Fruit fly (Drosophila melanogaster) whole organism, prepupa: ENCODE measurements around the gene CG15239.

Experiments used
- Blimp-1 ChIP-seq: fragments of 200-800 bp; sonication (Bioruptor generic); optimal IDR thresholded peaks from 3 replicates; lab custom pipeline; 2017; ENCODE audit warnings: missing biosample characterization, missing genetic modification characterization, mild to moderate bottlenecking, moderate library complexity, missing genetic modification reagents
- CG10631 ChIP-seq: fragments of 200-800 bp; sonication (Bioruptor generic); optimal IDR thresholded peaks from 2 replicates; lab custom pipeline; 2016; ENCODE audit warnings: missing biosample characterization, missing genetic modification characterization
- CG10669 ChIP-seq: fragments of 200-800 bp; sonication (Bioruptor generic); optimal IDR thresholded peaks from 3 replicates; lab custom pipeline; 2018; ENCODE audit warnings: missing biosample characterization, mild to moderate bottlenecking, missing genetic modification characterization, moderate library complexity
- CG11294 ChIP-seq: fragments of 200-800 bp; sonication (Bioruptor generic); IDR thresholded peaks from 2 replicates; pipeline ENCODE4 v1.3.6; 2022; ENCODE audit warnings: missing biosample characterization, missing genetic modification characterization
- CG11762 ChIP-seq: fragments of 200-800 bp; sonication (Bioruptor generic); optimal IDR thresholded peaks from 3 replicates; lab custom pipeline; 2016; ENCODE audit warnings: missing biosample characterization, missing genetic modification characterization; ENCODE audit not compliant: insufficient read depth
- CG11902 ChIP-seq: fragments of 200-800 bp; sonication (Bioruptor generic); optimal IDR thresholded peaks from 3 replicates; lab custom pipeline; 2016; ENCODE audit warnings: missing biosample characterization, missing genetic modification characterization
- CG15336 ChIP-seq: fragments of 200-800 bp; sonication (Bioruptor generic); IDR thresholded peaks from 2 replicates; pipeline ENCODE4 v1.3.6; 2022; ENCODE audit warnings: missing biosample characterization, missing genetic modification characterization
- CG1621 ChIP-seq: fragments of 200-800 bp; sonication (Bioruptor generic); optimal IDR thresholded peaks from 3 replicates; lab custom pipeline; 2018; ENCODE audit warnings: missing biosample characterization, mild to moderate bottlenecking, missing genetic modification characterization
- CG16779 ChIP-seq: fragments of 200-800 bp; sonication (Bioruptor generic); optimal IDR thresholded peaks from 3 replicates; lab custom pipeline; 2017; ENCODE audit warnings: missing biosample characterization, mild to moderate bottlenecking, missing genetic modification characterization
- CG31627 ChIP-seq: fragments of 200-800 bp; sonication (Bioruptor generic); optimal IDR thresholded peaks from 3 replicates; lab custom pipeline; 2016; ENCODE audit warnings: missing biosample characterization, missing genetic modification characterization
- CG32006 ChIP-seq: fragments of 200-800 bp; sonication (Bioruptor generic); optimal IDR thresholded peaks from 3 replicates; lab custom pipeline; 2017; ENCODE audit warnings: missing biosample characterization, mild to moderate bottlenecking, missing genetic modification characterization
- CG34406 ChIP-seq: fragments of 200-800 bp; sonication (Bioruptor generic); optimal IDR thresholded peaks from 3 replicates; lab custom pipeline; 2016; ENCODE audit warnings: missing biosample characterization, missing genetic modification characterization
- CG4318 ChIP-seq: fragments of 200-800 bp; sonication (Bioruptor generic); optimal IDR thresholded peaks from 3 replicates; lab custom pipeline; 2017; ENCODE audit warnings: missing biosample characterization, mild to moderate bottlenecking, missing genetic modification characterization
- CG6163 ChIP-seq: fragments of 200-800 bp; sonication (Bioruptor generic); IDR thresholded peaks from 3 replicates; pipeline ENCODE4 v1.3.6; 2022; ENCODE audit warnings: missing biosample characterization, missing genetic modification characterization
- CG6276 ChIP-seq: fragments of 200-800 bp; sonication (Bioruptor generic); optimal IDR thresholded peaks from 2 replicates; lab custom pipeline; 2017; ENCODE audit warnings: missing biosample characterization, mild to moderate bottlenecking, missing genetic modification characterization
- CG6792 ChIP-seq: fragments of 200-800 bp; sonication (Bioruptor generic); optimal IDR thresholded peaks from 3 replicates; lab custom pipeline; 2016; ENCODE audit warnings: missing biosample characterization, missing genetic modification characterization
- CG6854 ChIP-seq: fragments of 200-800 bp; sonication (Bioruptor generic); optimal IDR thresholded peaks from 2 replicates; lab custom pipeline; 2017; ENCODE audit warnings: missing biosample characterization, mild to moderate bottlenecking, missing genetic modification characterization
- CG8119 ChIP-seq: fragments of 200-800 bp; sonication (Bioruptor generic); IDR thresholded peaks from 3 replicates; pipeline ENCODE4 v1.3.6; 2022; ENCODE audit warnings: missing biosample characterization, missing genetic modification characterization
- CG8319 ChIP-seq: fragments of 200-800 bp; sonication (Bioruptor generic); optimal IDR thresholded peaks from 3 replicates; lab custom pipeline; 2016; ENCODE audit warnings: missing biosample characterization, missing genetic modification characterization
- CG8632 ChIP-seq: fragments of 200-800 bp; sonication (Bioruptor generic); optimal IDR thresholded peaks from 3 replicates; lab custom pipeline; 2016; ENCODE audit warnings: missing biosample characterization, missing genetic modification characterization
- CG9139 ChIP-seq: fragments of 200-800 bp; sonication (Bioruptor generic); optimal IDR thresholded peaks from 3 replicates; lab custom pipeline; 2017; ENCODE audit warnings: missing biosample characterization, mild to moderate bottlenecking, missing genetic modification characterization
- Eip75B ChIP-seq: fragments of 200-800 bp; sonication (Bioruptor generic); optimal IDR thresholded peaks from 3 replicates; lab custom pipeline; 2016; ENCODE audit warnings: missing biosample characterization, missing genetic modification characterization
- Eip78C ChIP-seq: fragments of 200-800 bp; sonication (Bioruptor generic); peaks from one replicate; lab custom pipeline; 2016; ENCODE audit warnings: missing biosample characterization, missing genetic modification characterization
- Ets96B ChIP-seq: fragments of 200-800 bp; optimal IDR thresholded peaks from 2 replicates; lab custom pipeline; 2019; ENCODE audit warnings: missing biosample characterization, mild to moderate bottlenecking, missing genetic modification characterization, moderate library complexity
- Hr39 ChIP-seq: fragments of 200-800 bp; sonication (Bioruptor generic); optimal IDR thresholded peaks from 2 replicates; lab custom pipeline; 2016; ENCODE audit warnings: missing biosample characterization, missing genetic modification characterization
- Hr4 ChIP-seq: fragments of 200-800 bp; sonication (Bioruptor generic); optimal IDR thresholded peaks from 3 replicates; lab custom pipeline; 2016; ENCODE audit warnings: missing biosample characterization, missing genetic modification characterization
- Lpt ChIP-seq: fragments of 200-800 bp; sonication (Bioruptor generic); optimal IDR thresholded peaks from 3 replicates; lab custom pipeline; 2016; ENCODE audit warnings: missing biosample characterization, missing genetic modification characterization
- Met ChIP-seq: fragments of 200-800 bp; sonication (Bioruptor generic); optimal IDR thresholded peaks from 3 replicates; lab custom pipeline; 2016; ENCODE audit warnings: missing biosample characterization, missing genetic modification characterization
- OdsH ChIP-seq: fragments of 200-800 bp; sonication (Bioruptor generic); optimal IDR thresholded peaks from 3 replicates; lab custom pipeline; 2016; ENCODE audit warnings: missing biosample characterization, missing genetic modification characterization
- Smox ChIP-seq: fragments of 200-800 bp; sonication (Bioruptor generic); optimal IDR thresholded peaks from 3 replicates; lab custom pipeline; 2016; ENCODE audit warnings: missing biosample characterization, missing genetic modification characterization
- Sox102F ChIP-seq: fragments of 200-800 bp; sonication (Bioruptor generic); optimal IDR thresholded peaks from 2 replicates; lab custom pipeline; 2016; ENCODE audit warnings: missing biosample characterization, mild to moderate bottlenecking, missing genetic modification characterization
- Sox14 ChIP-seq: fragments of 200-800 bp; sonication (Bioruptor generic); optimal IDR thresholded peaks from 3 replicates; lab custom pipeline; 2016; ENCODE audit warnings: missing biosample characterization, missing genetic modification characterization
- acj6 ChIP-seq: fragments of 200-800 bp; sonication (Bioruptor generic); optimal IDR thresholded peaks from 3 replicates; lab custom pipeline; 2016; ENCODE audit warnings: missing biosample characterization, missing genetic modification characterization
- cyc ChIP-seq: fragments of 200-800 bp; sonication (Bioruptor generic); optimal IDR thresholded peaks from 3 replicates; lab custom pipeline; 2016; ENCODE audit warnings: missing biosample characterization, missing genetic modification characterization
- dac ChIP-seq: fragments of 200-800 bp; sonication (Bioruptor generic); optimal IDR thresholded peaks from 2 replicates; lab custom pipeline; 2017; ENCODE audit warnings: missing biosample characterization, mild to moderate bottlenecking, missing genetic modification characterization
- dsx ChIP-seq: fragments of 200-800 bp; optimal IDR thresholded peaks from 3 replicates; lab custom pipeline; 2019; ENCODE audit warnings: missing biosample characterization, mild to moderate bottlenecking, missing genetic modification characterization, moderate library complexity; ENCODE audit not compliant: poor library complexity, severe bottlenecking
- eg ChIP-seq: fragments of 200-800 bp; sonication (Bioruptor generic); IDR thresholded peaks from 3 replicates; pipeline ENCODE4 v1.3.6; 2022; ENCODE audit warnings: missing biosample characterization, missing genetic modification characterization
- fd59A ChIP-seq: fragments of 200-800 bp; sonication (Bioruptor generic); optimal IDR thresholded peaks from 2 replicates; lab custom pipeline; 2017; ENCODE audit warnings: missing biosample characterization, mild to moderate bottlenecking, missing genetic modification characterization, missing genetic modification reagents
- fd85E ChIP-seq: fragments of 200-800 bp; sonication (Bioruptor generic); optimal IDR thresholded peaks from 3 replicates; lab custom pipeline; 2016; ENCODE audit warnings: missing biosample characterization, missing genetic modification characterization
- fkh ChIP-seq: fragments of 200-800 bp; sonication (Bioruptor generic); optimal IDR thresholded peaks from 3 replicates; lab custom pipeline; 2017; ENCODE audit warnings: missing biosample characterization, mild to moderate bottlenecking, missing genetic modification characterization, moderate library complexity
- lz ChIP-seq: fragments of 200-800 bp; sonication (Bioruptor generic); optimal IDR thresholded peaks from 3 replicates; lab custom pipeline; 2016; ENCODE audit warnings: missing biosample characterization, missing genetic modification characterization
- net ChIP-seq: fragments of 200-800 bp; sonication (Bioruptor generic); optimal IDR thresholded peaks from 3 replicates; lab custom pipeline; 2016; ENCODE audit warnings: missing biosample characterization, missing genetic modification characterization
- pdm3 ChIP-seq: fragments of 200-800 bp; sonication (Bioruptor generic); optimal IDR thresholded peaks from 3 replicates; lab custom pipeline; 2016; ENCODE audit warnings: missing biosample characterization, missing genetic modification characterization
- spab ChIP-seq: fragments of 200-800 bp; sonication (Bioruptor generic); optimal IDR thresholded peaks from 2 replicates; lab custom pipeline; 2017; ENCODE audit warnings: missing biosample characterization, mild to moderate bottlenecking, missing genetic modification characterization, missing genetic modification reagents
- ss ChIP-seq, 2 experiments: fragments of 200-800 bp; sonication (Bioruptor generic); optimal IDR thresholded peaks; 2 replicates in 1 of 2; 3 replicates in 1 of 2; lab custom pipeline; 2017 to 2018; ENCODE audit warnings: mild to moderate bottlenecking in 2 of 2, missing biosample characterization in 2 of 2, missing genetic modification characterization in 2 of 2, moderate library complexity in 1 of 2
- svp ChIP-seq: fragments of 200-800 bp; sonication (Bioruptor generic); peaks from one replicate; lab custom pipeline; 2016; ENCODE audit warnings: missing biosample characterization, missing genetic modification characterization
- topi ChIP-seq: fragments of 200-800 bp; sonication (Bioruptor generic); optimal IDR thresholded peaks from 3 replicates; lab custom pipeline; 2016; ENCODE audit warnings: missing biosample characterization, missing genetic modification characterization
- vri ChIP-seq: fragments of 200-800 bp; sonication (Bioruptor generic); optimal IDR thresholded peaks from 3 replicates; lab custom pipeline; 2016; ENCODE audit warnings: missing biosample characterization, mild to moderate bottlenecking, missing genetic modification characterization

The CG15239 gene

dm6 chrX:3837628-3838027, 46.3 kb upstream of the CG15239 start:
- TF ChIP-seq CG32006 (GFP tag; lab: Kevin White, UChicago) (peak; percentile 17), CG11294 (GFP tag; lab: Robert Waterston, UW) (no peak), eg (0 out of 3 replicates have a peak, but pooled peaks have one; percentile 17), Eip78C (peak; percentile 37), CG6854 (GFP tag; lab: Kevin White, UChicago) (no peak), Hr4 (GFP tag; lab: Kevin White, UChicago) (peak; percentile 5), Ets96B (tag; lab: Kevin White, UChicago) (no peak), fd59A (GFP tag; lab: Kevin White, UChicago) (no peak), CG9139 (GFP tag; lab: Kevin White, UChicago) (no peak), CG15336 (0 out of 2 replicates have a peak, but pooled peaks have one; percentile 38), net (no peak), CG6792 (GFP tag; lab: Kevin White, UChicago) (no peak), Sox14 (no peak), ss (GFP tag; optimal IDR thresholded peaks at IDR 0.05; lab: Kevin White, UChicago) (no peak)
- TF ChIP-seq, all 60 proteins: peak for 5

dm6 chrX:3838648-3839047, 45.3 kb upstream of the CG15239 start:
- peak; percentile 16 to 24 for TF ChIP-seq ss (GFP tag; optimal IDR thresholded peaks at IDR 0.05; lab: Kevin White, UChicago)
- TF ChIP-seq fd59A (GFP tag; lab: Kevin White, UChicago) = peak; percentile 28
- peak; percentile 64 for TF ChIP-seq Lpt (GFP tag; lab: Kevin White, UChicago)
- TF ChIP-seq CG4318 (GFP tag; lab: Kevin White, UChicago) = peak; percentile 63
- TF ChIP-seq CG1621 = peak; percentile 18
- peak; percentile 38 for TF ChIP-seq CG11762 (GFP tag; lab: Kevin White, UChicago)
- TF ChIP-seq dsx (GFP tag; lab: Kevin White, UChicago) = peak; percentile 16
- no peak for TF ChIP-seq fd85E (GFP tag; lab: Kevin White, UChicago)
- no peak for TF ChIP-seq spab
- peak; percentile 69 for TF ChIP-seq Hr4 (GFP tag; lab: Kevin White, UChicago)
- peak; percentile 23 for TF ChIP-seq Smox (GFP tag; lab: Kevin White, UChicago)
- peak; percentile 18 for TF ChIP-seq CG31627 (GFP tag; lab: Kevin White, UChicago)
- no peak for TF ChIP-seq CG9139 (GFP tag; lab: Kevin White, UChicago)
- TF ChIP-seq topi (GFP tag; lab: Kevin White, UChicago) = peak; percentile 41
- TF ChIP-seq fkh = peak; percentile 51
- TF ChIP-seq Sox102F (GFP tag; lab: Kevin White, UChicago) = peak; percentile 24
- TF ChIP-seq CG8319 (GFP tag; lab: Kevin White, UChicago) = no peak
- TF ChIP-seq Eip75B = no peak
- no peak for TF ChIP-seq CG16779 (tag; lab: Kevin White, UChicago)
- peak; percentile 81 for TF ChIP-seq CG6276 (GFP tag; lab: Kevin White, UChicago)
- TF ChIP-seq Blimp-1 = no peak
- TF ChIP-seq eg = peak; percentile 87
- no peak for TF ChIP-seq CG11294 (GFP tag; lab: Robert Waterston, UW)
- peak; percentile 54 for TF ChIP-seq net
- TF ChIP-seq CG8632 (GFP tag; lab: Kevin White, UChicago) = peak; percentile 36
- peak; percentile 69 for TF ChIP-seq svp (GFP tag; lab: Kevin White, UChicago)
- peak; percentile 42 for TF ChIP-seq cyc (GFP tag; lab: Kevin White, UChicago)
- peak; percentile 53 for TF ChIP-seq CG10631 (GFP tag; lab: Kevin White, UChicago)
- TF ChIP-seq CG10669 = peak; percentile 24
- peak; percentile 41 for TF ChIP-seq Met
- TF ChIP-seq CG11902 = no peak
- peak; percentile 84 for TF ChIP-seq CG15336
- TF ChIP-seq CG34406 (GFP tag; lab: Kevin White, UChicago) = peak; percentile 30
- peak; percentile 50 for TF ChIP-seq Sox14
- TF ChIP-seq vri (GFP tag; lab: Kevin White, UChicago) = peak; percentile 20
- peak; percentile 76 for TF ChIP-seq CG8119 (GFP tag; lab: Robert Waterston, UW)
- TF ChIP-seq Hr39 (GFP tag; lab: Kevin White, UChicago) = peak; percentile 39
- peak; percentile 38 for TF ChIP-seq Ets96B (tag; lab: Kevin White, UChicago)
- peak; percentile 64 for TF ChIP-seq OdsH (GFP tag; lab: Kevin White, UChicago)
- peak; percentile 52 for TF ChIP-seq dac (GFP tag; lab: Kevin White, UChicago)
- peak; percentile 82 for TF ChIP-seq CG32006 (GFP tag; lab: Kevin White, UChicago)
- TF ChIP-seq pdm3 (GFP tag; lab: Kevin White, UChicago) = peak; percentile 51
- peak; percentile 40 for TF ChIP-seq lz (GFP tag; lab: Kevin White, UChicago)
- peak; percentile 77 for TF ChIP-seq CG6163 (GFP tag; lab: Robert Waterston, UW)
- peak; percentile 52 for TF ChIP-seq acj6 (GFP tag; lab: Kevin White, UChicago)
